Fruit fly (Drosophila melanogaster) whole organism, prepupa: Measurements from ENCODE around the gene Ten-a.

ENCODE experiments used
- Blimp-1 ChIP-seq: fragments of 200-800 bp; sonication (Bioruptor generic); optimal IDR thresholded peaks from 3 replicates; lab custom pipeline; 2017; ENCODE audit warnings: missing biosample characterization, missing genetic modification characterization, mild to moderate bottlenecking, moderate library complexity, missing genetic modification reagents
- CG10631 ChIP-seq: fragments of 200-800 bp; sonication (Bioruptor generic); optimal IDR thresholded peaks from 2 replicates; lab custom pipeline; 2016; ENCODE audit warnings: missing biosample characterization, missing genetic modification characterization
- CG10669 ChIP-seq: fragments of 200-800 bp; sonication (Bioruptor generic); optimal IDR thresholded peaks from 3 replicates; lab custom pipeline; 2018; ENCODE audit warnings: missing biosample characterization, mild to moderate bottlenecking, missing genetic modification characterization, moderate library complexity
- CG11294 ChIP-seq: fragments of 200-800 bp; sonication (Bioruptor generic); IDR thresholded peaks from 2 replicates; pipeline ENCODE4 v1.3.6; 2022; ENCODE audit warnings: missing biosample characterization, missing genetic modification characterization
- CG11762 ChIP-seq: fragments of 200-800 bp; sonication (Bioruptor generic); optimal IDR thresholded peaks from 3 replicates; lab custom pipeline; 2016; ENCODE audit warnings: missing biosample characterization, missing genetic modification characterization; ENCODE audit not compliant: insufficient read depth
- CG1621 ChIP-seq: fragments of 200-800 bp; sonication (Bioruptor generic); optimal IDR thresholded peaks from 3 replicates; lab custom pipeline; 2018; ENCODE audit warnings: missing biosample characterization, mild to moderate bottlenecking, missing genetic modification characterization
- CG3032 ChIP-seq: fragments of 200-800 bp; optimal IDR thresholded peaks from 2 replicates; lab custom pipeline; 2019; ENCODE audit warnings: missing biosample characterization, mild to moderate bottlenecking, missing genetic modification characterization, moderate library complexity
- CG31627 ChIP-seq: fragments of 200-800 bp; sonication (Bioruptor generic); optimal IDR thresholded peaks from 3 replicates; lab custom pipeline; 2016; ENCODE audit warnings: missing biosample characterization, missing genetic modification characterization
- CG4318 ChIP-seq: fragments of 200-800 bp; sonication (Bioruptor generic); optimal IDR thresholded peaks from 3 replicates; lab custom pipeline; 2017; ENCODE audit warnings: missing biosample characterization, mild to moderate bottlenecking, missing genetic modification characterization
- CG6276 ChIP-seq: fragments of 200-800 bp; sonication (Bioruptor generic); optimal IDR thresholded peaks from 2 replicates; lab custom pipeline; 2017; ENCODE audit warnings: missing biosample characterization, mild to moderate bottlenecking, missing genetic modification characterization
- CG6792 ChIP-seq: fragments of 200-800 bp; sonication (Bioruptor generic); optimal IDR thresholded peaks from 3 replicates; lab custom pipeline; 2016; ENCODE audit warnings: missing biosample characterization, missing genetic modification characterization
- CG6808 ChIP-seq: fragments of 200-800 bp; sonication (Bioruptor generic); optimal IDR thresholded peaks from 3 replicates; lab custom pipeline; 2017; ENCODE audit warnings: missing biosample characterization, missing genetic modification characterization, mild to moderate bottlenecking, moderate library complexity, missing genetic modification reagents
- CG6854 ChIP-seq: fragments of 200-800 bp; sonication (Bioruptor generic); optimal IDR thresholded peaks from 2 replicates; lab custom pipeline; 2017; ENCODE audit warnings: missing biosample characterization, mild to moderate bottlenecking, missing genetic modification characterization
- CG7368 ChIP-seq: fragments of 200-800 bp; sonication (Bioruptor generic); optimal IDR thresholded peaks from 3 replicates; lab custom pipeline; 2016; ENCODE audit warnings: missing biosample characterization, missing genetic modification characterization
- CG8319 ChIP-seq: fragments of 200-800 bp; sonication (Bioruptor generic); optimal IDR thresholded peaks from 3 replicates; lab custom pipeline; 2016; ENCODE audit warnings: missing biosample characterization, missing genetic modification characterization
- Eip75B ChIP-seq: fragments of 200-800 bp; sonication (Bioruptor generic); optimal IDR thresholded peaks from 3 replicates; lab custom pipeline; 2016; ENCODE audit warnings: missing biosample characterization, missing genetic modification characterization
- Eip78C ChIP-seq: fragments of 200-800 bp; sonication (Bioruptor generic); peaks from one replicate; lab custom pipeline; 2016; ENCODE audit warnings: missing biosample characterization, missing genetic modification characterization
- Eip93F ChIP-seq: fragments of 200-800 bp; sonication (Bioruptor generic); optimal IDR thresholded peaks from 2 replicates; lab custom pipeline; 2016; ENCODE audit warnings: missing biosample characterization, mild to moderate bottlenecking, missing genetic modification characterization
- Ets21C ChIP-seq: fragments of 200-800 bp; sonication (Bioruptor generic); optimal IDR thresholded peaks from 3 replicates; lab custom pipeline; 2016; ENCODE audit warnings: missing biosample characterization, missing genetic modification characterization
- Ets96B ChIP-seq: fragments of 200-800 bp; optimal IDR thresholded peaks from 2 replicates; lab custom pipeline; 2019; ENCODE audit warnings: missing biosample characterization, mild to moderate bottlenecking, missing genetic modification characterization, moderate library complexity
- Hr4 ChIP-seq: fragments of 200-800 bp; sonication (Bioruptor generic); optimal IDR thresholded peaks from 3 replicates; lab custom pipeline; 2016; ENCODE audit warnings: missing biosample characterization, missing genetic modification characterization
- Lpt ChIP-seq: fragments of 200-800 bp; sonication (Bioruptor generic); optimal IDR thresholded peaks from 3 replicates; lab custom pipeline; 2016; ENCODE audit warnings: missing biosample characterization, missing genetic modification characterization
- Met ChIP-seq: fragments of 200-800 bp; sonication (Bioruptor generic); optimal IDR thresholded peaks from 3 replicates; lab custom pipeline; 2016; ENCODE audit warnings: missing biosample characterization, missing genetic modification characterization
- Smox ChIP-seq: fragments of 200-800 bp; sonication (Bioruptor generic); optimal IDR thresholded peaks from 3 replicates; lab custom pipeline; 2016; ENCODE audit warnings: missing biosample characterization, missing genetic modification characterization
- Sox102F ChIP-seq: fragments of 200-800 bp; sonication (Bioruptor generic); optimal IDR thresholded peaks from 2 replicates; lab custom pipeline; 2016; ENCODE audit warnings: missing biosample characterization, mild to moderate bottlenecking, missing genetic modification characterization
- Sox14 ChIP-seq: fragments of 200-800 bp; sonication (Bioruptor generic); optimal IDR thresholded peaks from 3 replicates; lab custom pipeline; 2016; ENCODE audit warnings: missing biosample characterization, missing genetic modification characterization
- Sox15 ChIP-seq: fragments of 200-800 bp; sonication (Bioruptor generic); optimal IDR thresholded peaks from 3 replicates; lab custom pipeline; 2016; ENCODE audit warnings: missing biosample characterization, missing genetic modification characterization
- cyc ChIP-seq: fragments of 200-800 bp; sonication (Bioruptor generic); optimal IDR thresholded peaks from 3 replicates; lab custom pipeline; 2016; ENCODE audit warnings: missing biosample characterization, missing genetic modification characterization
- dac ChIP-seq: fragments of 200-800 bp; sonication (Bioruptor generic); optimal IDR thresholded peaks from 2 replicates; lab custom pipeline; 2017; ENCODE audit warnings: missing biosample characterization, mild to moderate bottlenecking, missing genetic modification characterization
- dsx ChIP-seq: fragments of 200-800 bp; optimal IDR thresholded peaks from 3 replicates; lab custom pipeline; 2019; ENCODE audit warnings: missing biosample characterization, mild to moderate bottlenecking, missing genetic modification characterization, moderate library complexity; ENCODE audit not compliant: poor library complexity, severe bottlenecking
- eg ChIP-seq: fragments of 200-800 bp; sonication (Bioruptor generic); IDR thresholded peaks from 3 replicates; pipeline ENCODE4 v1.3.6; 2022; ENCODE audit warnings: missing biosample characterization, missing genetic modification characterization
- esn ChIP-seq: fragments of 200-800 bp; sonication (Bioruptor generic); optimal IDR thresholded peaks from 2 replicates; lab custom pipeline; 2016; ENCODE audit warnings: missing biosample characterization, mild to moderate bottlenecking, missing genetic modification characterization, moderate library complexity
- fd59A ChIP-seq: fragments of 200-800 bp; sonication (Bioruptor generic); optimal IDR thresholded peaks from 2 replicates; lab custom pipeline; 2017; ENCODE audit warnings: missing biosample characterization, mild to moderate bottlenecking, missing genetic modification characterization, missing genetic modification reagents
- fkh ChIP-seq: fragments of 200-800 bp; sonication (Bioruptor generic); optimal IDR thresholded peaks from 3 replicates; lab custom pipeline; 2017; ENCODE audit warnings: missing biosample characterization, mild to moderate bottlenecking, missing genetic modification characterization, moderate library complexity
- pdm3 ChIP-seq: fragments of 200-800 bp; sonication (Bioruptor generic); optimal IDR thresholded peaks from 3 replicates; lab custom pipeline; 2016; ENCODE audit warnings: missing biosample characterization, missing genetic modification characterization
- salr ChIP-seq, 2 experiments: fragments of 200-800 bp; sonication (Bioruptor generic); optimal IDR thresholded peaks; 3 replicates each; lab custom pipeline; 2016 to 2018; ENCODE audit warnings: missing biosample characterization in 2 of 2, missing genetic modification characterization in 2 of 2, mild to moderate bottlenecking in 1 of 2
- spab ChIP-seq: fragments of 200-800 bp; sonication (Bioruptor generic); optimal IDR thresholded peaks from 2 replicates; lab custom pipeline; 2017; ENCODE audit warnings: missing biosample characterization, mild to moderate bottlenecking, missing genetic modification characterization, missing genetic modification reagents
- ss ChIP-seq, 2 experiments: fragments of 200-800 bp; sonication (Bioruptor generic); optimal IDR thresholded peaks; 2 replicates in 1 of 2; 3 replicates in 1 of 2; lab custom pipeline; 2017 to 2018; ENCODE audit warnings: mild to moderate bottlenecking in 2 of 2, missing biosample characterization in 2 of 2, missing genetic modification characterization in 2 of 2, moderate library complexity in 1 of 2
- svp ChIP-seq: fragments of 200-800 bp; sonication (Bioruptor generic); peaks from one replicate; lab custom pipeline; 2016; ENCODE audit warnings: missing biosample characterization, missing genetic modification characterization
- topi ChIP-seq: fragments of 200-800 bp; sonication (Bioruptor generic); optimal IDR thresholded peaks from 3 replicates; lab custom pipeline; 2016; ENCODE audit warnings: missing biosample characterization, missing genetic modification characterization

Gene Ten-a

DNA sequence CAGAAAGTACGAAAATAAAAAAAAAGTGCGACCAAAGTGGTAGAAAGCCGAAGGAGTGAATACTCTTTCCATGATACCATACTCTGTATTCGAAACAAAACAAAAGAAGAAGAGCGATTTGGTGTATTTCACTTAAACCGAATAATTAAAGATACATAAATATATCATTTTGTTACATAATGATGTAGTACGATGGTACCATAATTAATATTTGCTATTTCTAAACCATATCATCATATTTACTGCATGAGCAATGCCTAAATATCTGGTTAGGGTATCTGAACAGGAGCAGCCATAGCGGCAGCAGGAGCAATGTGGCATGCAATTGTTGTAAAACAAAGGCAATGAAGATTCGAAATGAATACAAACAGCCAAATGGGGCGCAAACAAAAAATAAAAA is 202.8 kb downstream of the Ten-a start (continued):
- TF ChIP-seq eg (GFP tag; lab: Robert Waterston, UW) (no peak), CG6276 (GFP tag; lab: Kevin White, UChicago) (no peak), CG4318 (GFP tag; lab: Kevin White, UChicago) (no peak), Eip78C (GFP tag; lab: Kevin White, UChicago) (peak; percentile 80), ss (GFP tag; optimal IDR thresholded peaks at IDR 0.05; lab: Kevin White, UChicago) (peak in 1 of 2 experiments; percentile 44), svp (GFP tag; lab: Kevin White, UChicago) (peak; percentile 19), fkh (GFP tag; lab: Kevin White, UChicago) (no peak), topi (peak; percentile 43), Sox102F (peak; percentile 21), CG1621 (tag; lab: Kevin White, UChicago) (no peak), CG6808 (GFP tag; lab: Kevin White, UChicago) (no peak), CG6854 (GFP tag; lab: Kevin White, UChicago) (no peak), CG11294 (GFP tag; lab: Robert Waterston, UW) (no peak), Hr4 (GFP tag; lab: Kevin White, UChicago) (no peak), pdm3 (GFP tag; lab: Kevin White, UChicago) (peak; percentile 30), CG10669 (GFP tag; lab: Kevin White, UChicago) (peak; percentile 35), Ets21C (no peak), Smox (GFP tag; lab: Kevin White, UChicago) (peak; percentile 34), CG6792 (no peak), Sox14 (GFP tag; lab: Kevin White, UChicago) (peak; percentile 5), CG7368 (GFP tag; lab: Kevin White, UChicago) (no peak), Sox15 (no peak), Eip93F (GFP tag; lab: Kevin White, UChicago) (no peak), dsx (GFP tag; lab: Kevin White, UChicago) (peak; percentile 38), Blimp-1 (GFP tag; lab: Kevin White, UChicago) (peak; percentile 14), fd59A (GFP tag; lab: Kevin White, UChicago) (peak; percentile 7), Eip75B (GFP tag; lab: Kevin White, UChicago) (no peak), CG10631 (GFP tag; lab: Kevin White, UChicago) (no peak), Ets96B (peak; percentile 24), dac (GFP tag; lab: Kevin White, UChicago) (no peak), spab (GFP tag; lab: Kevin White, UChicago) (no peak), salr (GFP tag; optimal IDR thresholded peaks at IDR 0.05; lab: Kevin White, UChicago) (no peak), cyc (GFP tag; lab: Kevin White, UChicago) (no peak), CG8319 (GFP tag; lab: Kevin White, UChicago) (no peak), CG31627 (GFP tag; lab: Kevin White, UChicago) (peak; percentile 21), Met (GFP tag; lab: Kevin White, UChicago) (peak; percentile 30), CG11762 (GFP tag; lab: Kevin White, UChicago) (no peak)

- TF ChIP-seq Sox15 = no peak
- peak; percentile 58 for TF ChIP-seq Eip78C (GFP tag; lab: Kevin White, UChicago)
- TF ChIP-seq svp (GFP tag; lab: Kevin White, UChicago) = peak; percentile 24
- no peak for TF ChIP-seq CG10631 (GFP tag; lab: Kevin White, UChicago)
- TF ChIP-seq Smox (GFP tag; lab: Kevin White, UChicago) = peak; percentile 7
- TF ChIP-seq esn (GFP tag; lab: Kevin White, UChicago) = peak; percentile 5
- no peak for TF ChIP-seq CG6276 (GFP tag; lab: Kevin White, UChicago)
- TF ChIP-seq CG3032 (tag; lab: Kevin White, UChicago) = no peak
- TF ChIP-seq Met (GFP tag; lab: Kevin White, UChicago) = peak; percentile 20
- TF ChIP-seq Lpt (GFP tag; lab: Kevin White, UChicago) = no peak
- TF ChIP-seq pdm3 (GFP tag; lab: Kevin White, UChicago) = no peak
Observed at dm6 chrX:12248049-12248448, 204.6 kb downstream of the Ten-a start.
